Worm (Caenorhabditis elegans): ENCODE data around the gene C32B5.7.
"Not testable (repeated sequence)": the region's sequence is repeated elsewhere in the genome, so short reads cannot be mapped to it uniquely, and the experiment has no call there.

C32B5.7 gene

DNA sequence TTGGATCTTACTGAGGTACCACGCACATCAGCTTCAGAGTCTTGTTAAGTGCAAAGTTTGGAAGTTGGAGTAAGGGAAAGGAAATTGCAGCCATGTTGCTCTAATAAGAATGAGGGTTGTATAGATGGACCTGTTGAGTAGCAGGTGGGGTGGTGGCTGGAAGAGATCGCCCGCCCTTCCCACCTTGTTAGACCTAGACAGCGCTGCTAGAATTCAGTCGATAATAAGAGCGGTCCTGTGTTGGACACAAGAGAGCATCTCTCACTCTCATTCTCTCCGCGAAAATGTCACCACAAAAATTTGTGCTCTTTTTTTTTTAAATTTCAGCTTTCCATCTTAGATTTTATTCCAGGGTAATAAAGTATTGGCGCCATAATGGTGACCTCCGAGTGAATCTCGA is 41.0 kb downstream of the C32B5.7 start, which contains the start of the genes fbxb-30 and F45D11.5:
Gene fbxb-30, minus strand, starts transcription at position 101 of the 400 bp plus-strand sequence.
Gene F45D11.5, plus strand, starts transcription at position 352 of the 400 bp plus-strand sequence.
- TF ChIP-seq unc-62 (GFP tag; optimal IDR thresholded peaks at IDR 0.05) = no peak

ce11 chrII:1006375-1006774 is 46.0 kb downstream of the C32B5.7 start, which contains the start of gene F45D11.14:
TSS of gene F45D11.14 (minus strand) at chrII:1006475.
- not testable (repeated sequence) for TF ChIP-seq unc-62 (GFP tag; optimal IDR thresholded peaks at IDR 0.05)

Measured in whole organism, dauer.